Fruit fly (Drosophila melanogaster): ENCODE data around the gene CG4576.

Gene CG4576

DNA sequence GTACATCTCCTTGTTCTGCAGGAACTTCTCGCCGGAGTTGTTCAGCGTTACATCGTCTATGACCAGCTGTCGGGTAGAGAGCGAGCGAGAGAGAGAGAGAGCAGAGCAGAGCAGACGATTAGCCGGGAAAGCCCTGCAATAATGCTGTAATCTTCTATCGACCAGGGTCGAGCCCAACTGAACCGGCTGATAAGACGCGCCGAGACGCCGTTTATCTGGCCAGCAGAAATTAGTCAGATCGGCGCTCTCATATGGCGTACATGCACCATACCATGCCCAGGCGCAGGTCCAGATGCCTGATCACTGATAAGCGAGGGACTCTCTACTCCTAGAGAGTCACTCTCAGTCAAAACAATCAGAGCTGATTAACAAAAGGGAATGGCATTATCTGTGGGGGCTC is 26.4 kb downstream of the CG4576 start:
- TF ChIP-seq Dll (optimal IDR thresholded peaks at IDR 0.05) (no peak), EcR (GFP tag; optimal IDR thresholded peaks at IDR 0.05) (no peak), usp (GFP tag; optimal IDR thresholded peaks at IDR 0.05) (no peak), pan (optimal IDR thresholded peaks at IDR 0.05) (no peak), CG8478 (optimal IDR thresholded peaks at IDR 0.05) (no peak), psq (optimal IDR thresholded peaks at IDR 0.05) (no peak)

DNA sequence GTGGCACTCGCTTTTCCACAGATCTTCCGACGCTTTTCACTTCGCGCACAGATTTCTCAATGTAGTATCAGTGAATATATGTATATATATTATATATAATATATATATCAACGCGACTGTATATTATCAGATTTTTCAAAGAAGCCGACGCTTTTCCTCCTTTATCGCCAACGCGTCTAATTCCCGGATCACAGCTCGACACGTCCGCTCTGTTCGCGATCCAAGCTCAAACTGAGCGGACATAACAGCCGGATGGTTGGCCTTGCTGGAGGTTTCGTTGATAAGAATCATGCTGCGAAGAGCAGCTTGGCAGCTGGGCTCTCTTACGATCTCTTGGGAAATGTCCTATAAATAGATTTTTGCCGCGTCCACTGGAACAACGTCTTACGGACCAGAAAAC is 27.8 kb downstream of the CG4576 start, which contains the start of gene cv-d:
Gene cv-d (minus strand): TSS at position 235 of the 400 bp plus-strand sequence.
- TF ChIP-seq EcR (GFP tag; optimal IDR thresholded peaks at IDR 0.05), result no peak
- no peak for TF ChIP-seq pan (optimal IDR thresholded peaks at IDR 0.05)
- TF ChIP-seq CG8478 (optimal IDR thresholded peaks at IDR 0.05), result no peak
- no peak for TF ChIP-seq usp (GFP tag; optimal IDR thresholded peaks at IDR 0.05)
- no peak for TF ChIP-seq Dll (optimal IDR thresholded peaks at IDR 0.05)

DNA sequence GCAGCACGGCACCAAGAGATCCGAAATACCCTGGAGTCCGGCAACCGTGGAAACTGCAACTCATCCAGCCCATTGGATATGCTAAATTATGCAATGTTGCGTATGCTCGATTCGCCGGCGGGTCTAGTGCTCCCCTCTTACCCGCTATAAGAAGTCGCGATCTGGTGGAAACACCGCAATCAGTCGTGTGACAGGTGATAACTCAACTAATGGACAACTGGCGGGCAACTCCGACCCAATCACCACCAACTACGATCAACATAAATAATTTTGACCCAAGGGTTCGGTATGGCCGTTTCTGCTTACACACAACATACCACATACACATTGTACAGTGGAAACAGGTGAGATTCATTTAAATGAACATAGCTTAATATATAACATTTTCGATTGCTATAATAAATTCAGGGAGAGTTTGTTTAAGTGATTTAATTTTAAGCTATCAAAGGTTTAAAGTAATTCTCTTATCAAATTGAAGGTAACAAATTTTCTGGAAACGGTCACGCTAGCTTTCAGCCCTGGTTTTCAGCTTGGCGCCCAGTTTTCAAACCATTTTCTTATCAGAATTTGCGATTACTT is 31.7 kb downstream of the CG4576 start, which contains the start of gene Hmt-1:
Gene Hmt-1 (minus strand): TSS at position 282 of the 579 bp plus-strand sequence.
- no peak for TF ChIP-seq Dll (optimal IDR thresholded peaks at IDR 0.05)
- TF ChIP-seq CG8478 (optimal IDR thresholded peaks at IDR 0.05), result no peak
- TF ChIP-seq pan (optimal IDR thresholded peaks at IDR 0.05), result no peak
- no peak for TF ChIP-seq psq (optimal IDR thresholded peaks at IDR 0.05)
- no peak for TF ChIP-seq usp (GFP tag; optimal IDR thresholded peaks at IDR 0.05)
- no peak for TF ChIP-seq EcR (GFP tag; optimal IDR thresholded peaks at IDR 0.05)

DNA sequence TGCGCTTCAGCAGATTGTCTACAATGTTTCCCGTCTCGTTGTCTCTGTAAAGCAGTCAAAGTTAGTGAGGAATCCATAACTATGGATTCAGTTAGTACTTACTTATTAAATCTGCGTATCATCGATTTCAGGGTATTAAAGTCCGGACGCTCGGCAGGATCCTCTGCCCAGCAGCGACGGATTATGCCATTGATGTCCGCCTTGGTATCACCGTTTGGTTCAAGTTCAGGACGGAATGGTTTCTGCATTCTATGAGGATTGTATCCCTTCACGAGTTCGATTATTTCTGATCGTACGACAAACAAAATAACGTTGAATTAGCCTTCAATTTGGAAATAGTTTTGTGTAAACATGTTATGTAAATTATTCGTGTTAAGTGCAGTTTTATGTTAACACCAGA is 34.3 kb downstream of the CG4576 start, which contains the start of gene CG9632:
Gene CG9632 (plus strand): TSS at position 301 of the 400 bp plus-strand sequence.
- TF ChIP-seq CG8478 (optimal IDR thresholded peaks at IDR 0.05) (no peak), EcR (GFP tag; optimal IDR thresholded peaks at IDR 0.05) (no peak), usp (GFP tag; optimal IDR thresholded peaks at IDR 0.05) (no peak), Dll (optimal IDR thresholded peaks at IDR 0.05) (no peak), psq (optimal IDR thresholded peaks at IDR 0.05) (no peak), pan (optimal IDR thresholded peaks at IDR 0.05) (no peak)

DNA sequence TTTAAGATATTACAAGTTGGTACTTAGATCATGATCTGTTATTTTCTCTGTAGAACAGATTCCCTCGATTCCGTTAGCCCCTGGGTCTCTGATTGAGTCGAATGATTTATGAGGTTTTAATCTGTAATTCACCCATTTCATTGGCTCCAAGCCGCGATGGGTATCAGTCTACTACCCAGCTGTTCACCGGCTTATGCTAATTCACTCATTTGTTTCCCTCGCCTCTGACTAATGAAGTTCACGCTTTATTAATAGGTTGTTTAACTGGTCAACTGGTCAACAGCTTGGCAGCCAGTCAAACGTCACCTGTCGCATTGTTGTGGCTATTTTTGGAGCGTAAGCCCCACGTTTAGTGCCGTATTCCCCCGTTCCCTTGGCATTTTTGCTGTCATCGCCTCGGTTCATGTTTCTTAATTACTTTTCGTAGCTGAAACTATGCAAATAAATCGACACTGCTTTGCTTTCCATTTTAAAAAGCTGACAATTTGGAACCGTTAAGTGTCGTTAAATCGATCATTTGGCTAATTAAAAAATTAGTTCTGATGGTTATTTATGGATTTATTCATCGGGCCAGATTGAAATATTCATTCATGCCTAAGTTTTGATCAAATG is 47.4 kb downstream of the CG4576 start:
- TF ChIP-seq psq (optimal IDR thresholded peaks at IDR 0.05) (no peak), CG8478 (optimal IDR thresholded peaks at IDR 0.05) (no peak), Dll (optimal IDR thresholded peaks at IDR 0.05) (no peak), pan (optimal IDR thresholded peaks at IDR 0.05) (no peak), usp (GFP tag; optimal IDR thresholded peaks at IDR 0.05) (no peak), EcR (GFP tag; optimal IDR thresholded peaks at IDR 0.05) (no peak)

DNA sequence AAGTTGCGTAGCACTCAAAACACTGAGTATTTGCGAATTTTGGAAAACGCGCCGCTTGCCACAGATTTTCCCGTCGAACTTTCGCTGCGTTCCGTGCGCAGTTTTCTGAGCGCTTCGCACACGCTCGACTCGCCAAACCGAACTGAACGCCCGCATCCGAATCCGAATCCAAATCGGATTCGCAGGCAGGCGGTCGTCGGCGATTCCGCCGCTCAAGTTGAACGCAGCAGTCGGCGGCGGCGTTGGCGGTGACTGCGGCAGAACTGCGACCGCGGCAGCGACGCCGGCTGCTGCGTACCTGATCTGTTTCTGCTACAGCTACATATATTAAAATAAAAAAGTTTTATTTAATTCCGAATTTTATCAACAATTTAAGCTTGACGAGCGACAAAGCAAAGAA is 50.1 kb downstream of the CG4576 start, which contains the start of gene CG31183:
Gene CG31183 (minus strand): TSS at position 329 of the 400 bp plus-strand sequence.
- TF ChIP-seq CG8478 (optimal IDR thresholded peaks at IDR 0.05) (no peak), Dll (optimal IDR thresholded peaks at IDR 0.05) (no peak), pan (optimal IDR thresholded peaks at IDR 0.05) (no peak), psq (optimal IDR thresholded peaks at IDR 0.05) (no peak), usp (GFP tag; optimal IDR thresholded peaks at IDR 0.05) (no peak), EcR (GFP tag; optimal IDR thresholded peaks at IDR 0.05) (no peak)
